Worm (Caenorhabditis elegans): ENCODE data around the gene K11C4.2.

DNA sequence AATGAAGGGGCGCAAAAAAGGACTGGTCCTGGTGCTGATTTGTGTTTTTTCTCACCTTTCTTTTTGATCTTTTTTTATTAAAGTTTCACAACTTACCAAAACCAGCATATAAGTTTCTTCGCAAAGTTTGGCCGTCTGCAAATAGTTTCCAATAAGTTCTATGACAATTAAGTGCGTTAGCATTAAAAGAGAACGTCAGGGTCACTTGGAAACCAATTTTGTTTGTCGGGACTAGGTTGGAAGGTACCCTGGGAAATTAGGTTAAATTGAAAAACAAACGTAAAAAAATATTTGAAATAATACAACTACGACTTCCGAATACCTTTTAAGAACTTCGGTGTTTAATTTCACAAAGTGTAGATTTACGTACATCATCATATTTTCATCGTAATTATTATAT, 16.3 kb upstream of the K11C4.2 start:
- TF ChIP-seq snpc-4 (tag; optimal IDR thresholded peaks at IDR 0.05): no peak
- TF ChIP-seq lin-13 (tag; optimal IDR thresholded peaks at IDR 0.05): no peak
- no peak for TF ChIP-seq unc-39 (tag; optimal IDR thresholded peaks at IDR 0.05)
- TF ChIP-seq M03D4.4 (tag; optimal IDR thresholded peaks at IDR 0.05): no peak
- TF ChIP-seq nhr-237 (tag; optimal IDR thresholded peaks at IDR 0.05): no peak
- no peak for TF ChIP-seq zip-8 (tag; optimal IDR thresholded peaks at IDR 0.05)
- no peak for TF ChIP-seq nhr-28 (tag; optimal IDR thresholded peaks at IDR 0.05)
- TF ChIP-seq unc-120 (tag; optimal IDR thresholded peaks at IDR 0.05; ENCODE audit: poor library complexity, severe bottlenecking): no peak
- no peak for TF ChIP-seq unc-62 (GFP tag; optimal IDR thresholded peaks at IDR 0.05)
- no peak for TF ChIP-seq lsy-2 (tag; optimal IDR thresholded peaks at IDR 0.05)
- no peak for TF ChIP-seq cnd-1 (tag; optimal IDR thresholded peaks at IDR 0.05)
- TF ChIP-seq mab-5 (tag; optimal IDR thresholded peaks at IDR 0.05): no peak
- no peak for TF ChIP-seq nhr-2 (tag; optimal IDR thresholded peaks at IDR 0.05)

Measured in whole organism, mixed stage, embryonic.